Worm (Caenorhabditis elegans) whole organism, young adult: Measurements from ENCODE around the gene ZK488.6.

Experiments
- F22D6.2 ChIP-seq: sonication (generic microtip); optimal IDR thresholded peaks from 2 replicates; lab custom pipeline; 2016; ENCODE audit warnings: mild to moderate bottlenecking, missing genetic modification characterization, missing compliant biosample characterization
- F23B12.7 ChIP-seq: sonication (generic microtip); optimal IDR thresholded peaks from 2 replicates; lab custom pipeline; 2017; ENCODE audit warnings: missing genetic modification characterization, mild to moderate bottlenecking, missing compliant biosample characterization, antibody characterized with exemption, moderate library complexity; ENCODE audit not compliant: insufficient read depth
- ama-1 ChIP-seq, 3 experiments: fragments of 150-350 bp in 1 of 3; sonication (generic microtip) in 2 of 3; optimal IDR thresholded peaks; 2 replicates each; lab custom pipeline; 2014 to 2018; ENCODE audit warnings: missing biosample characterization in 2 of 3, missing genetic modification characterization in 2 of 3, missing genetic modification reagents in 2 of 3
- aptf-3 ChIP-seq: fragments of 200-800 bp; sonication (Bioruptor generic); IDR thresholded peaks from 2 replicates; pipeline ENCODE4 v1.3.6; 2022; ENCODE audit warnings: missing genetic modification characterization, missing compliant biosample characterization
- athp-1 ChIP-seq: sonication (generic microtip); optimal IDR thresholded peaks from 2 replicates; lab custom pipeline; 2017; ENCODE audit warnings: mild to moderate bottlenecking, missing genetic modification characterization, missing compliant biosample characterization
- ceh-91 ChIP-seq: fragments of 200-800 bp; sonication (Bioruptor generic); IDR thresholded peaks from 2 replicates; pipeline ENCODE4 v1.3.6; 2022; ENCODE audit warnings: missing genetic modification reagents, missing genetic modification characterization, missing compliant biosample characterization
- die-1 ChIP-seq: sonication (generic microtip); optimal IDR thresholded peaks from 2 replicates; lab custom pipeline; 2016; ENCODE audit warnings: missing genotype, mild to moderate bottlenecking, missing genetic modification characterization, missing compliant biosample characterization
- fkh-3 ChIP-seq: sonication (generic microtip); optimal IDR thresholded peaks from 2 replicates; lab custom pipeline; 2016; ENCODE audit warnings: mild to moderate bottlenecking, missing genetic modification characterization, missing compliant biosample characterization
- him-1 ChIP-seq: sonication (generic microtip); optimal IDR thresholded peaks from 2 replicates; lab custom pipeline; 2016; ENCODE audit warnings: missing genotype, missing genetic modification reagents, missing genetic modification characterization, missing compliant biosample characterization
- mcd-1 ChIP-seq: fragments of 200-800 bp; sonication (Bioruptor generic); IDR thresholded peaks from 2 replicates; pipeline ENCODE4 v1.3.6; 2022; ENCODE audit warnings: missing genetic modification reagents, missing genetic modification characterization, missing compliant biosample characterization
- mel-28 ChIP-seq: sonication (generic microtip); optimal IDR thresholded peaks from 2 replicates; lab custom pipeline; 2016; ENCODE audit warnings: borderline replicate concordance, mild to moderate bottlenecking, missing genetic modification characterization, missing compliant biosample characterization
- tbp1 ChIP-seq: fragments of 200-800 bp; sonication (Bioruptor generic); optimal IDR thresholded peaks from 2 replicates; lab custom pipeline; 2018; ENCODE audit warnings: mild to moderate bottlenecking, missing genetic modification characterization, missing compliant biosample characterization
- unc-130 ChIP-seq: sonication (generic microtip); optimal IDR thresholded peaks from 2 replicates; lab custom pipeline; 2016; ENCODE audit warnings: missing genetic modification reagents, missing genetic modification characterization, missing compliant biosample characterization
- ztf-6 ChIP-seq: fragments of 200-800 bp; sonication (Bioruptor generic); IDR thresholded peaks from 2 replicates; pipeline ENCODE4 v1.3.6; 2022; ENCODE audit warnings: missing genetic modification reagents, missing genetic modification characterization, missing compliant biosample characterization

DNA sequence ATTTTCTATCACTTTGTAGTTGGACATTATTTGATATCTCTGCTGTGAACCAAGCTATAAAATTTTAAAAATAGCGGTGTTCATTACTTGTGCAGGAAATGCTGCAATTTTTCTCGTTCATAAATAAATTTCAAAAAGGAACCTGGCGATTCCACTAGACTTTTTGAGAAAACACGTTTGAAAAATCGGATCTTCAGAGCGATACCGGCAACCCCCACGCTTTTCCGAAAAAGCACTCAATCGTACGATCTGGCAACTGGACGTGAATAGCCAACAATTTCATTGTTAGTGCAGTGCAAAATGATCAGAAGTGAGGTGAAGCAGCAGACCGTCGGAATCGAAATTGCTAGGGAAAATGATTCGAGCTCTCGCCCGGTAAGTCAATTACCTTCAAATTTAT is 8.7 kb upstream of the ZK488.6 start, which contains the start of gene nstp-7:
- TF ChIP-seq F23B12.7 = no peak
- no peak for TF ChIP-seq ztf-6 (GFP tag; lab: Robert Waterston, UW)
- TF ChIP-seq tbp1 (GFP tag; lab: Kevin White, UChicago) = no peak
- TF ChIP-seq fkh-3 = no peak
- no peak for TF ChIP-seq him-1 (tag; lab: Kevin White, UChicago)
- TF ChIP-seq athp-1 (tag; lab: Kevin White, UChicago) = no peak
- no peak for TF ChIP-seq mel-28
- no peak for TF ChIP-seq unc-130
- TF ChIP-seq ceh-91 = no peak
- no peak for TF ChIP-seq aptf-3 (GFP tag; lab: Robert Waterston, UW)
- no peak for TF ChIP-seq mcd-1 (GFP tag; lab: Robert Waterston, UW)
- no peak for TF ChIP-seq die-1 (tag; lab: Kevin White, UChicago)
- TF ChIP-seq ama-1 (optimal IDR thresholded peaks at IDR 0.05; lab: Kevin White, UChicago) = no peak
- no peak for TF ChIP-seq ama-1 (GFP tag; optimal IDR thresholded peaks at IDR 0.05; lab: Kevin White, UChicago)
- TF ChIP-seq F22D6.2 (tag; lab: Kevin White, UChicago) = no peak
